Worm (Caenorhabditis elegans) whole organism, L2 larva: ENCODE measurements around the gene cyp-14A2.

Experiments used
- C34F6.9 ChIP-seq: fragments of 150-350 bp; optimal IDR thresholded peaks from 2 replicates; lab custom pipeline; 2014; ENCODE audit warnings: missing biosample characterization, missing genetic modification characterization
- F13H6.1 ChIP-seq: sonication (generic microtip); optimal IDR thresholded peaks from 2 replicates; lab custom pipeline; 2016; ENCODE audit warnings: missing genetic modification characterization, missing compliant biosample characterization
- Y55F3AM.14 ChIP-seq: fragments of 200-800 bp; sonication (Bioruptor generic); optimal IDR thresholded peaks from 2 replicates; lab custom pipeline; 2018; ENCODE audit warnings: mild to moderate bottlenecking, missing genetic modification characterization, missing compliant biosample characterization
- ZK546.5 ChIP-seq: sonication (generic microtip); optimal IDR thresholded peaks from 2 replicates; lab custom pipeline; 2017; ENCODE audit warnings: missing biosample characterization, missing genetic modification characterization
- alr-1 ChIP-seq: fragments of 150-350 bp; optimal IDR thresholded peaks from 2 replicates; lab custom pipeline; 2014; ENCODE audit warnings: missing biosample characterization, missing genetic modification characterization
- aly-2 ChIP-seq: fragments of 150-350 bp; optimal IDR thresholded peaks from 2 replicates; lab custom pipeline; 2014; ENCODE audit warnings: missing biosample characterization, missing genetic modification characterization
- ama-1 ChIP-seq: fragments of 150-350 bp; optimal IDR thresholded peaks from 2 replicates; lab custom pipeline; 2018; ENCODE audit warnings: inconsistent platforms
- blmp-1 ChIP-seq: sonication (generic microtip); optimal IDR thresholded peaks from 2 replicates; lab custom pipeline; 2017; ENCODE audit warnings: missing genetic modification characterization, mild to moderate bottlenecking, missing compliant biosample characterization, antibody characterized with exemption, moderate library complexity; ENCODE audit not compliant: insufficient read depth
- ceh-16 ChIP-seq: fragments of 150-350 bp; optimal IDR thresholded peaks from 2 replicates; lab custom pipeline; 2014; ENCODE audit warnings: missing biosample characterization, missing genetic modification characterization
- crh-2 ChIP-seq: sonication (generic microtip); optimal IDR thresholded peaks from 2 replicates; lab custom pipeline; 2017; ENCODE audit warnings: missing biosample characterization, missing genetic modification characterization
- elt-1 ChIP-seq: fragments of 150-350 bp; optimal IDR thresholded peaks from 2 replicates; lab custom pipeline; 2014; ENCODE audit warnings: missing biosample characterization, missing genetic modification characterization
- elt-3 ChIP-seq: sonication (generic microtip); optimal IDR thresholded peaks from 2 replicates; lab custom pipeline; 2017; ENCODE audit warnings: missing biosample characterization, missing genetic modification characterization
- fos-1 ChIP-seq: fragments of 150-350 bp; optimal IDR thresholded peaks from 2 replicates; lab custom pipeline; 2014; ENCODE audit warnings: missing biosample characterization, missing genetic modification characterization
- gmeb-1 ChIP-seq: fragments of 150-350 bp; optimal IDR thresholded peaks from 2 replicates; lab custom pipeline; 2014; ENCODE audit warnings: missing biosample characterization, missing genetic modification characterization
- lin-11 ChIP-seq: fragments of 150-350 bp; sonication (generic microtip); optimal IDR thresholded peaks from 2 replicates; lab custom pipeline; 2014; ENCODE audit warnings: missing biosample characterization, missing genetic modification characterization, inconsistent platforms, mixed read lengths
- lin-13 ChIP-seq: fragments of 150-350 bp; optimal IDR thresholded peaks from 2 replicates; lab custom pipeline; 2014; ENCODE audit warnings: missing biosample characterization, missing genetic modification reagents, missing genetic modification characterization
- lin-39 ChIP-seq: fragments of 150-350 bp; optimal IDR thresholded peaks from 2 replicates; lab custom pipeline; 2014; ENCODE audit warnings: missing biosample characterization, missing genetic modification reagents, missing genetic modification characterization
- lsy-2 ChIP-seq, 2 experiments: fragments of 150-350 bp in 1 of 2; sonication (generic microtip) in 1 of 2; optimal IDR thresholded peaks; 2 replicates each; lab custom pipeline; 2014 to 2017; ENCODE audit warnings: missing biosample characterization in 2 of 2, missing genetic modification characterization in 2 of 2
- mbf-1 ChIP-seq: sonication (generic microtip); optimal IDR thresholded peaks from 2 replicates; lab custom pipeline; 2017; ENCODE audit warnings: missing biosample characterization, missing genetic modification characterization
- mdl-1 ChIP-seq, 2 experiments: fragments of 150-350 bp in 1 of 2; sonication (generic microtip) in 1 of 2; optimal IDR thresholded peaks; 2 replicates each; lab custom pipeline; 2017; ENCODE audit warnings: missing biosample characterization in 2 of 2, missing genetic modification characterization in 2 of 2
- nhr-129 ChIP-seq: fragments of 150-350 bp; optimal IDR thresholded peaks from 2 replicates; lab custom pipeline; 2014; ENCODE audit warnings: missing biosample characterization, missing genetic modification characterization
- nhr-21 ChIP-seq: fragments of 150-350 bp; optimal IDR thresholded peaks from 2 replicates; lab custom pipeline; 2014; ENCODE audit warnings: missing biosample characterization, missing genetic modification characterization
- nhr-23 ChIP-seq: fragments of 150-350 bp; optimal IDR thresholded peaks from 2 replicates; lab custom pipeline; 2014; ENCODE audit warnings: missing biosample characterization, missing genetic modification reagents, missing genetic modification characterization
- nhr-237 ChIP-seq: fragments of 150-350 bp; optimal IDR thresholded peaks from 2 replicates; lab custom pipeline; 2014; ENCODE audit warnings: missing biosample characterization, missing genetic modification characterization
- nhr-25 ChIP-seq: fragments of 150-350 bp; sonication (generic microtip); optimal IDR thresholded peaks from 3 replicates; lab custom pipeline; 2014; ENCODE audit warnings: missing biosample characterization, missing genetic modification characterization
- nhr-6 ChIP-seq: fragments of 150-350 bp; optimal IDR thresholded peaks from 2 replicates; lab custom pipeline; 2014; ENCODE audit warnings: missing biosample characterization, missing genetic modification characterization
- nhr-77 ChIP-seq: fragments of 150-350 bp; optimal IDR thresholded peaks from 2 replicates; lab custom pipeline; 2014; ENCODE audit warnings: missing biosample characterization, missing genetic modification characterization
- sem-4 ChIP-seq: fragments of 150-350 bp; optimal IDR thresholded peaks from 2 replicates; lab custom pipeline; 2014; ENCODE audit warnings: missing biosample characterization, missing genetic modification reagents, missing genetic modification characterization
- skn-1 ChIP-seq: sonication (generic microtip); optimal IDR thresholded peaks from 2 replicates; lab custom pipeline; 2017; ENCODE audit warnings: missing biosample characterization, missing genetic modification characterization
- sma-3 ChIP-seq: sonication (generic microtip); optimal IDR thresholded peaks from 2 replicates; lab custom pipeline; 2016; ENCODE audit warnings: missing genetic modification reagents, missing genetic modification characterization, missing compliant biosample characterization
- sma-9 ChIP-seq, 2 experiments: fragments of 150-350 bp in 1 of 2; sonication (generic microtip) in 1 of 2; optimal IDR thresholded peaks; 2 replicates each; lab custom pipeline; 2014 to 2016; ENCODE audit warnings: missing genetic modification characterization in 2 of 2, mild to moderate bottlenecking in 1 of 2, missing biosample characterization in 1 of 2, missing compliant biosample characterization in 1 of 2, missing genetic modification reagents in 1 of 2, moderate library complexity in 1 of 2
- snpc-4 ChIP-seq: fragments of 150-350 bp; optimal IDR thresholded peaks from 2 replicates; lab custom pipeline; 2014; ENCODE audit warnings: missing biosample characterization, missing genetic modification characterization
- unc-55 ChIP-seq: fragments of 150-350 bp; sonication (generic microtip); optimal IDR thresholded peaks from 3 replicates; lab custom pipeline; 2014; ENCODE audit warnings: missing biosample characterization, missing genetic modification reagents, missing genetic modification characterization
- unc-62 ChIP-seq: fragments of 150-350 bp; optimal IDR thresholded peaks from 2 replicates; lab custom pipeline; 2014; ENCODE audit warnings: missing biosample characterization, missing genetic modification reagents, missing genetic modification characterization
- ztf-1 ChIP-seq: fragments of 200-800 bp; sonication (Bioruptor generic); conservative IDR thresholded peaks from 2 replicates; pipeline ENCODE4 v1.3.6; 2022; ENCODE audit warnings: missing genetic modification characterization, missing compliant biosample characterization

The cyp-14A2 gene

ce11 chrX:13251354-13251843 lies 18.1 kb downstream of the cyp-14A2 start (continued):
- no peak for TF ChIP-seq ama-1 (lab: Kevin White, UChicago)
- TF ChIP-seq elt-3 (tag; lab: Kevin White, UChicago), result no peak
- TF ChIP-seq C34F6.9 (tag; lab: Kevin White, UChicago), result peak; percentile 67

ce11 chrX:13250163-13250562 lies 19.3 kb downstream of the cyp-14A2 start:
- peak; percentile 6 for TF ChIP-seq nhr-21 (tag; lab: Kevin White, UChicago)
- no peak for TF ChIP-seq ZK546.5 (tag; lab: Kevin White, UChicago)
- TF ChIP-seq nhr-77 (tag; lab: Kevin White, UChicago), result no peak
- TF ChIP-seq unc-55, result no peak
- TF ChIP-seq Y55F3AM.14 (GFP tag; lab: Kevin White, UChicago), result peak; percentile 36
- TF ChIP-seq nhr-129 (tag; lab: Kevin White, UChicago), result peak; percentile 66
- TF ChIP-seq snpc-4 (tag; lab: Kevin White, UChicago), result no peak
- TF ChIP-seq lin-11 (tag; lab: Kevin White, UChicago), result no peak
- TF ChIP-seq blmp-1 (tag; lab: Kevin White, UChicago), result peak; percentile 70
- TF ChIP-seq nhr-237, result no peak
- TF ChIP-seq nhr-25 (tag; lab: Kevin White, UChicago), result peak; percentile 79
- peak; percentile 71 for TF ChIP-seq crh-2 (tag; lab: Kevin White, UChicago)
- no peak for TF ChIP-seq C34F6.9 (tag; lab: Kevin White, UChicago)
- TF ChIP-seq ceh-16 (tag; lab: Kevin White, UChicago), result no peak
- TF ChIP-seq nhr-6, result no peak
- peak; percentile 40 to 69 for TF ChIP-seq mdl-1 (tag; optimal IDR thresholded peaks at IDR 0.05; lab: Kevin White, UChicago)
- peak; percentile 14 for TF ChIP-seq sem-4 (tag; lab: Kevin White, UChicago)
- peak; percentile 85 for TF ChIP-seq sma-9 (GFP tag; optimal IDR thresholded peaks at IDR 0.05; lab: Kevin White, UChicago)
- TF ChIP-seq sma-9 (tag; optimal IDR thresholded peaks at IDR 0.05; lab: Kevin White, UChicago), result no peak
- no peak for TF ChIP-seq ztf-1
- peak; percentile 61 for TF ChIP-seq gmeb-1
- peak; percentile 70 for TF ChIP-seq sma-3 (GFP tag; lab: Kevin White, UChicago)
- TF ChIP-seq lin-39 (tag; lab: Kevin White, UChicago), result no peak
- TF ChIP-seq F13H6.1, result peak; percentile 76
- no peak for TF ChIP-seq alr-1 (tag; lab: Kevin White, UChicago)
- TF ChIP-seq fos-1, result peak; percentile 54
- TF ChIP-seq, all 48 proteins: peak for 13

DNA sequence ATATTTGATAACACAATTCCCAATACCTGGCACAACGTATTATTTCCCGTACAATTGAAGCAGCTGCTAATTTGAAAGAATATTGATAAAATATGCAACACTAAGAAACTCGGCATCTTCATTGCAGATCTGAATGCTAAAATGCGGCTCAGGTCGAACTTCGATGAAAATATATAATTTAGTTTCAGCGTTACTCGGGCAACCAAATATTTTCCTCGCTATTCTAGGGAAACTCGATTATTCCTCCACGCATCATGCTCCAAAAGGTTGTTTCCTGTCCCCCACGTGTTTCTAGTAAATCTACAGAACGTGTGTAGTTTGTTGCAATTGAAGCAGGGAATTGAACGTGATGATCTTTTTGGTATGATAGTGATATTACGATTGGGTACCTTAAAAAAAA lies 20.4 kb downstream of the cyp-14A2 start:
- TF ChIP-seq skn-1 (no peak), nhr-77 (tag; lab: Kevin White, UChicago) (no peak), Y55F3AM.14 (GFP tag; lab: Kevin White, UChicago) (no peak), lin-39 (tag; lab: Kevin White, UChicago) (no peak), ztf-1 (no peak), alr-1 (tag; lab: Kevin White, UChicago) (no peak), unc-62 (no peak), ceh-16 (tag; lab: Kevin White, UChicago) (no peak), elt-3 (tag; lab: Kevin White, UChicago) (no peak), nhr-23 (no peak), gmeb-1 (no peak), blmp-1 (tag; lab: Kevin White, UChicago) (no peak), mbf-1 (tag; lab: Kevin White, UChicago) (no peak), sma-3 (GFP tag; lab: Kevin White, UChicago) (no peak), snpc-4 (tag; lab: Kevin White, UChicago) (no peak), ama-1 (lab: Kevin White, UChicago) (no peak), aly-2 (tag; lab: Kevin White, UChicago) (no peak), crh-2 (tag; lab: Kevin White, UChicago) (no peak)
- TF ChIP-seq, all 48 proteins: peak for 0

DNA sequence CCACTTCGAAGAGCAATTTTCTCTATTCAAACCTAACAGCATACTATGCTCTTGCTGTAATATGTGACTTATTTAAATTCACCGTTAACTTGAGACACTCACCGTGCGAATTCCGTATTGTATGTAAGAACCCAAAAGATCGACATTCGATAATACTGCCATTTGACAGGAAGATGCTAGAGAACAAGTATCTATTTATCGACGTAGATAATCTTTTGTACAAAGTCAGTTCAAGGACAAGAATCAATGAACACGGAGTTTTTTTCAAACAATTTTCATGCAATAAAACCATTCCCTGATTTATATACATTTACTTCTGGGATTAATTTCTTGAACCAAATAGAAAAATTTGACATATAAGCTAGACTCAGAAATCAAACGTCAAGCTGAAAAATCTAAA lies 21.2 kb downstream of the cyp-14A2 start, which contains the start of gene K08H2.7:
Gene K08H2.7, minus strand, starts transcription at position 173 of the 400 bp plus-strand sequence.
- peak; percentile 43 for TF ChIP-seq nhr-23
- TF ChIP-seq skn-1, result no peak
- TF ChIP-seq ceh-16 (tag; lab: Kevin White, UChicago), result peak; percentile 23
- TF ChIP-seq elt-1, result peak; percentile 91
- TF ChIP-seq nhr-6, result no peak
- peak; percentile 81 for TF ChIP-seq sma-9 (GFP tag; optimal IDR thresholded peaks at IDR 0.05; lab: Kevin White, UChicago)
- TF ChIP-seq sma-9 (tag; optimal IDR thresholded peaks at IDR 0.05; lab: Kevin White, UChicago), result no peak
- no peak for TF ChIP-seq C34F6.9 (tag; lab: Kevin White, UChicago)
- peak; percentile 55 for TF ChIP-seq nhr-25 (tag; lab: Kevin White, UChicago)
- no peak for TF ChIP-seq lin-13 (GFP tag; lab: Kevin White, UChicago)
- no peak for TF ChIP-seq lsy-2 (tag; optimal IDR thresholded peaks at IDR 0.05; lab: Kevin White, UChicago)
- no peak for TF ChIP-seq nhr-237
- TF ChIP-seq, all 48 proteins: peak for 5
